Worm (Caenorhabditis elegans) whole organism, L2 larva: Measurements from ENCODE around the gene nkb-3.

ENCODE experiments used
- C34F6.9 ChIP-seq: fragments of 150-350 bp; optimal IDR thresholded peaks from 2 replicates; lab custom pipeline; 2014; ENCODE audit warnings: missing biosample characterization, missing genetic modification characterization
- F13H6.1 ChIP-seq: sonication (generic microtip); optimal IDR thresholded peaks from 2 replicates; lab custom pipeline; 2016; ENCODE audit warnings: missing genetic modification characterization, missing compliant biosample characterization
- R02D3.7 ChIP-seq: fragments of 150-350 bp; optimal IDR thresholded peaks from 2 replicates; lab custom pipeline; 2014; ENCODE audit warnings: missing biosample characterization, missing genetic modification characterization
- Y55F3AM.14 ChIP-seq: fragments of 200-800 bp; sonication (Bioruptor generic); optimal IDR thresholded peaks from 2 replicates; lab custom pipeline; 2018; ENCODE audit warnings: mild to moderate bottlenecking, missing genetic modification characterization, missing compliant biosample characterization
- ZK546.5 ChIP-seq: sonication (generic microtip); optimal IDR thresholded peaks from 2 replicates; lab custom pipeline; 2017; ENCODE audit warnings: missing biosample characterization, missing genetic modification characterization
- alr-1 ChIP-seq: fragments of 150-350 bp; optimal IDR thresholded peaks from 2 replicates; lab custom pipeline; 2014; ENCODE audit warnings: missing biosample characterization, missing genetic modification characterization
- aly-2 ChIP-seq: fragments of 150-350 bp; optimal IDR thresholded peaks from 2 replicates; lab custom pipeline; 2014; ENCODE audit warnings: missing biosample characterization, missing genetic modification characterization
- ama-1 ChIP-seq: fragments of 150-350 bp; optimal IDR thresholded peaks from 2 replicates; lab custom pipeline; 2018; ENCODE audit warnings: inconsistent platforms
- blmp-1 ChIP-seq: sonication (generic microtip); optimal IDR thresholded peaks from 2 replicates; lab custom pipeline; 2017; ENCODE audit warnings: missing genetic modification characterization, mild to moderate bottlenecking, missing compliant biosample characterization, antibody characterized with exemption, moderate library complexity; ENCODE audit not compliant: insufficient read depth
- ceh-16 ChIP-seq: fragments of 150-350 bp; optimal IDR thresholded peaks from 2 replicates; lab custom pipeline; 2014; ENCODE audit warnings: missing biosample characterization, missing genetic modification characterization
- ceh-82 ChIP-seq: fragments of 150-350 bp; optimal IDR thresholded peaks from 2 replicates; lab custom pipeline; 2014; ENCODE audit warnings: missing biosample characterization, missing genetic modification characterization
- crh-2 ChIP-seq: sonication (generic microtip); optimal IDR thresholded peaks from 2 replicates; lab custom pipeline; 2017; ENCODE audit warnings: missing biosample characterization, missing genetic modification characterization
- dmd-4 ChIP-seq: sonication (generic microtip); optimal IDR thresholded peaks from 2 replicates; lab custom pipeline; 2017; ENCODE audit warnings: missing biosample characterization, missing genetic modification characterization
- egl-27 ChIP-seq: sonication (generic microtip); optimal IDR thresholded peaks from 3 replicates; lab custom pipeline; 2017; ENCODE audit warnings: missing biosample characterization, missing genetic modification reagents, missing genetic modification characterization
- elt-1 ChIP-seq: fragments of 150-350 bp; optimal IDR thresholded peaks from 2 replicates; lab custom pipeline; 2014; ENCODE audit warnings: missing biosample characterization, missing genetic modification characterization
- elt-3 ChIP-seq: sonication (generic microtip); optimal IDR thresholded peaks from 2 replicates; lab custom pipeline; 2017; ENCODE audit warnings: missing biosample characterization, missing genetic modification characterization
- fos-1 ChIP-seq: fragments of 150-350 bp; optimal IDR thresholded peaks from 2 replicates; lab custom pipeline; 2014; ENCODE audit warnings: missing biosample characterization, missing genetic modification characterization
- gmeb-1 ChIP-seq: fragments of 150-350 bp; optimal IDR thresholded peaks from 2 replicates; lab custom pipeline; 2014; ENCODE audit warnings: missing biosample characterization, missing genetic modification characterization
- lin-11 ChIP-seq: fragments of 150-350 bp; sonication (generic microtip); optimal IDR thresholded peaks from 2 replicates; lab custom pipeline; 2014; ENCODE audit warnings: missing biosample characterization, missing genetic modification characterization, inconsistent platforms, mixed read lengths
- lin-13 ChIP-seq: fragments of 150-350 bp; optimal IDR thresholded peaks from 2 replicates; lab custom pipeline; 2014; ENCODE audit warnings: missing biosample characterization, missing genetic modification reagents, missing genetic modification characterization
- lin-39 ChIP-seq: fragments of 150-350 bp; optimal IDR thresholded peaks from 2 replicates; lab custom pipeline; 2014; ENCODE audit warnings: missing biosample characterization, missing genetic modification reagents, missing genetic modification characterization
- lsy-2 ChIP-seq, 2 experiments: fragments of 150-350 bp in 1 of 2; sonication (generic microtip) in 1 of 2; optimal IDR thresholded peaks; 2 replicates each; lab custom pipeline; 2014 to 2017; ENCODE audit warnings: missing biosample characterization in 2 of 2, missing genetic modification characterization in 2 of 2
- mab-5 ChIP-seq: fragments of 150-350 bp; optimal IDR thresholded peaks from 2 replicates; lab custom pipeline; 2014; ENCODE audit warnings: missing biosample characterization, missing genetic modification characterization
- mbf-1 ChIP-seq: sonication (generic microtip); optimal IDR thresholded peaks from 2 replicates; lab custom pipeline; 2017; ENCODE audit warnings: missing biosample characterization, missing genetic modification characterization
- mdl-1 ChIP-seq, 2 experiments: fragments of 150-350 bp in 1 of 2; sonication (generic microtip) in 1 of 2; optimal IDR thresholded peaks; 2 replicates each; lab custom pipeline; 2017; ENCODE audit warnings: missing biosample characterization in 2 of 2, missing genetic modification characterization in 2 of 2
- nhr-10 ChIP-seq: sonication (generic microtip); optimal IDR thresholded peaks from 2 replicates; lab custom pipeline; 2017; ENCODE audit warnings: missing biosample characterization, missing genetic modification characterization
- nhr-11 ChIP-seq: fragments of 150-350 bp; optimal IDR thresholded peaks from 2 replicates; lab custom pipeline; 2014; ENCODE audit warnings: missing biosample characterization, missing genetic modification characterization
- nhr-12 ChIP-seq: fragments of 150-350 bp; optimal IDR thresholded peaks from 2 replicates; lab custom pipeline; 2014; ENCODE audit warnings: missing biosample characterization, missing genetic modification characterization
- nhr-129 ChIP-seq: fragments of 150-350 bp; optimal IDR thresholded peaks from 2 replicates; lab custom pipeline; 2014; ENCODE audit warnings: missing biosample characterization, missing genetic modification characterization
- nhr-21 ChIP-seq: fragments of 150-350 bp; optimal IDR thresholded peaks from 2 replicates; lab custom pipeline; 2014; ENCODE audit warnings: missing biosample characterization, missing genetic modification characterization
- nhr-23 ChIP-seq: fragments of 150-350 bp; optimal IDR thresholded peaks from 2 replicates; lab custom pipeline; 2014; ENCODE audit warnings: missing biosample characterization, missing genetic modification reagents, missing genetic modification characterization
- nhr-237 ChIP-seq: fragments of 150-350 bp; optimal IDR thresholded peaks from 2 replicates; lab custom pipeline; 2014; ENCODE audit warnings: missing biosample characterization, missing genetic modification characterization
- nhr-25 ChIP-seq: fragments of 150-350 bp; sonication (generic microtip); optimal IDR thresholded peaks from 3 replicates; lab custom pipeline; 2014; ENCODE audit warnings: missing biosample characterization, missing genetic modification characterization
- nhr-6 ChIP-seq: fragments of 150-350 bp; optimal IDR thresholded peaks from 2 replicates; lab custom pipeline; 2014; ENCODE audit warnings: missing biosample characterization, missing genetic modification characterization
- nhr-77 ChIP-seq: fragments of 150-350 bp; optimal IDR thresholded peaks from 2 replicates; lab custom pipeline; 2014; ENCODE audit warnings: missing biosample characterization, missing genetic modification characterization
- peb-1 ChIP-seq: fragments of 150-350 bp; optimal IDR thresholded peaks from 2 replicates; lab custom pipeline; 2014; ENCODE audit warnings: missing biosample characterization, missing genetic modification characterization
- sem-4 ChIP-seq: fragments of 150-350 bp; optimal IDR thresholded peaks from 2 replicates; lab custom pipeline; 2014; ENCODE audit warnings: missing biosample characterization, missing genetic modification reagents, missing genetic modification characterization
- skn-1 ChIP-seq: sonication (generic microtip); optimal IDR thresholded peaks from 2 replicates; lab custom pipeline; 2017; ENCODE audit warnings: missing biosample characterization, missing genetic modification characterization
- sma-3 ChIP-seq: sonication (generic microtip); optimal IDR thresholded peaks from 2 replicates; lab custom pipeline; 2016; ENCODE audit warnings: missing genetic modification reagents, missing genetic modification characterization, missing compliant biosample characterization
- sma-9 ChIP-seq, 2 experiments: fragments of 150-350 bp in 1 of 2; sonication (generic microtip) in 1 of 2; optimal IDR thresholded peaks; 2 replicates each; lab custom pipeline; 2014 to 2016; ENCODE audit warnings: missing genetic modification characterization in 2 of 2, mild to moderate bottlenecking in 1 of 2, missing biosample characterization in 1 of 2, missing compliant biosample characterization in 1 of 2, missing genetic modification reagents in 1 of 2, moderate library complexity in 1 of 2
- snpc-4 ChIP-seq: fragments of 150-350 bp; optimal IDR thresholded peaks from 2 replicates; lab custom pipeline; 2014; ENCODE audit warnings: missing biosample characterization, missing genetic modification characterization
- unc-39 ChIP-seq: fragments of 150-350 bp; optimal IDR thresholded peaks from 2 replicates; lab custom pipeline; 2014; ENCODE audit warnings: missing biosample characterization, missing genetic modification characterization
- unc-55 ChIP-seq: fragments of 150-350 bp; sonication (generic microtip); optimal IDR thresholded peaks from 3 replicates; lab custom pipeline; 2014; ENCODE audit warnings: missing biosample characterization, missing genetic modification reagents, missing genetic modification characterization
- unc-62 ChIP-seq: fragments of 150-350 bp; optimal IDR thresholded peaks from 2 replicates; lab custom pipeline; 2014; ENCODE audit warnings: missing biosample characterization, missing genetic modification reagents, missing genetic modification characterization
- zag-1 ChIP-seq: fragments of 150-350 bp; optimal IDR thresholded peaks from 2 replicates; lab custom pipeline; 2014; ENCODE audit warnings: missing biosample characterization, missing genetic modification characterization
- ztf-1 ChIP-seq: fragments of 200-800 bp; sonication (Bioruptor generic); conservative IDR thresholded peaks from 2 replicates; pipeline ENCODE4 v1.3.6; 2022; ENCODE audit warnings: missing genetic modification characterization, missing compliant biosample characterization
- ztf-11 ChIP-seq: sonication (generic microtip); optimal IDR thresholded peaks from 2 replicates; lab custom pipeline; 2017; ENCODE audit warnings: missing biosample characterization, missing genetic modification characterization
- ztf-4 ChIP-seq: fragments of 150-350 bp; optimal IDR thresholded peaks from 2 replicates; lab custom pipeline; 2014; ENCODE audit warnings: missing biosample characterization, missing genetic modification characterization

nkb-3 gene

DNA sequence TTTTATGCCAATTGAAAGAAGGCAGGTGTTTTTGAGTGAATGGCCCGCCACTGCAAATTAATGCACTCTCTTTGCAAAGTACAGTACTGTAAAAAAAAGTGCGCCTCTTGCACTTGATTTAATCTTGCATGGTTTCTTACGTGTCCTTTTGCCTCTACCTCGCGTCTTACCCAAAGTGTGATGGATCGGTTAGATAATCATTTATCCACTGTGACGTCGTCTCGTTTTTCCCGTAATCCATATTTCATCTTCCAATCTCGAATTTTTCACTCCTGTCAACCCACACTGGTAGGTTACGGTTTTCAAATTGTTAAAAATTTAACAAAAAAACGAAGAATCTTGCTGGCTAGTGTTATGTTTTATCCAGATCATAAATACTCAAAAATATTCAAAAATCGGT lies 33.7 kb downstream of the nkb-3 start:
- TF ChIP-seq unc-55 (GFP tag; lab: Kevin White, UChicago), result no peak
- TF ChIP-seq elt-1 (tag; lab: Kevin White, UChicago), result peak; percentile 84
- TF ChIP-seq lin-13, result no peak
- TF ChIP-seq aly-2 (tag; lab: Kevin White, UChicago), result no peak
- TF ChIP-seq lin-11 (tag; lab: Kevin White, UChicago), result no peak
- TF ChIP-seq fos-1 (tag; lab: Kevin White, UChicago), result no peak
- TF ChIP-seq unc-62, result no peak
- no peak for TF ChIP-seq unc-39
- TF ChIP-seq ztf-1, result no peak
- TF ChIP-seq ztf-4 (tag; lab: Kevin White, UChicago), result no peak
- TF ChIP-seq nhr-77 (tag; lab: Kevin White, UChicago), result no peak
- TF ChIP-seq F13H6.1 (tag; lab: Kevin White, UChicago), result no peak
- no peak for TF ChIP-seq gmeb-1
- TF ChIP-seq zag-1 (tag; lab: Kevin White, UChicago), result no peak
- TF ChIP-seq nhr-21 (tag; lab: Kevin White, UChicago), result no peak
- no peak for TF ChIP-seq dmd-4
- TF ChIP-seq sma-9 (GFP tag; optimal IDR thresholded peaks at IDR 0.05; lab: Kevin White, UChicago), result peak; percentile 71
- TF ChIP-seq sma-9 (tag; optimal IDR thresholded peaks at IDR 0.05; lab: Kevin White, UChicago), result no peak
- TF ChIP-seq ceh-16 (tag; lab: Kevin White, UChicago), result peak; percentile 57
- no peak for TF ChIP-seq blmp-1 (tag; lab: Kevin White, UChicago)

DNA sequence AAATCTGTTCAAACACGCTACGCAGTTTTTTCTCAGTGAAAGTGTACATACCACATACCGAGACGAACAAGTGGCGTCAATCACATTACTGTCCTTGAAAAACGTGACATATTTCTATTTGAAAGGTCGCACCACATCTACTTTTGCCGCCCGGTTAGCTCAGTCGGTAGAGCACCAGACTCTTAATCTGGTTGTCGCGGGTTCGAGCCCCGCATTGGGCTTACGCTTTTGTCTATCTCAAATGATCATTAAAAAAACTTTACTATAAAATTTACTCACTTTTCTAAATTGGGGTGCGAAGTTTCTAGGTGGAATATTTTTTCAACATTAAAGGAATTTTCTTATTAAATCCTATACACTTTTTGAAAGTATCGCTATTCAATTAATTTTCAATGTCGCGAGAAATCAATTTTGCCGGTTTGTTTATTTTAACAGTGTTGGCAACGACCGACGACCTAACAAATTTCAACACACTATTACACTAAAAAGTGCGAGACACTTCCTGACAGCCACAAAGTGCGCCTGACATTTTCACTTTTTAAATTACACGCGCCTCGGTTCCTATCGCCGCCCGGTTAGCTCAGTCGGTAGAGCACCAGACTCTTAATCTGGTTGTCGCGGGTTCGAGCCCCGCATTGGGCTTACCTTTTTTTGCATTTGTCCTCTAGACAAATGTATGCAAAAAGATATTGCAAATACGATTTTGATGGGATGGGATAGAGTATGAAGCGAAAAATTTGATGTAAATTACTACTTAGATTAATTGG lies 40.0 kb downstream of the nkb-3 start:
- TF ChIP-seq gmeb-1 (peak; percentile 26), unc-55 (GFP tag; lab: Kevin White, UChicago) (peak; percentile 19), alr-1 (tag; lab: Kevin White, UChicago) (no peak), R02D3.7 (tag; lab: Kevin White, UChicago) (no peak), elt-3 (tag; lab: Kevin White, UChicago) (no peak), ceh-16 (tag; lab: Kevin White, UChicago) (peak; percentile 3), Y55F3AM.14 (GFP tag; lab: Kevin White, UChicago) (no peak), lin-39 (no peak), F13H6.1 (tag; lab: Kevin White, UChicago) (peak; percentile 24), nhr-12 (tag; lab: Kevin White, UChicago) (no peak), nhr-129 (tag; lab: Kevin White, UChicago) (peak; percentile 47), ceh-82 (tag; lab: Kevin White, UChicago) (no peak), elt-1 (tag; lab: Kevin White, UChicago) (no peak), unc-62 (no peak), unc-39 (no peak), ZK546.5 (tag; lab: Kevin White, UChicago) (no peak), mdl-1 (tag; optimal IDR thresholded peaks at IDR 0.05; lab: Kevin White, UChicago) (no peak), sma-9 (GFP tag; optimal IDR thresholded peaks at IDR 0.05; lab: Kevin White, UChicago) (peak; percentile 57), sma-9 (tag; optimal IDR thresholded peaks at IDR 0.05; lab: Kevin White, UChicago) (no peak), ztf-11 (no peak), mab-5 (tag; lab: Kevin White, UChicago) (no peak), blmp-1 (tag; lab: Kevin White, UChicago) (peak; percentile 33), fos-1 (tag; lab: Kevin White, UChicago) (peak; percentile 26), zag-1 (tag; lab: Kevin White, UChicago) (no peak), nhr-21 (tag; lab: Kevin White, UChicago) (no peak), nhr-77 (tag; lab: Kevin White, UChicago) (no peak), sma-3 (peak; percentile 50), dmd-4 (no peak), nhr-23 (no peak), nhr-237 (tag; lab: Kevin White, UChicago) (no peak), skn-1 (tag; lab: Kevin White, UChicago) (no peak), crh-2 (tag; lab: Kevin White, UChicago) (no peak), ztf-1 (no peak), mbf-1 (tag; lab: Kevin White, UChicago) (no peak), nhr-25 (tag; lab: Kevin White, UChicago) (peak; percentile 48), peb-1 (tag; lab: Kevin White, UChicago) (no peak), lin-13 (peak; percentile 21), lin-11 (tag; lab: Kevin White, UChicago) (no peak), nhr-11 (tag; lab: Kevin White, UChicago) (peak; percentile 72), sem-4 (tag; lab: Kevin White, UChicago) (no peak), nhr-10 (tag; lab: Kevin White, UChicago) (no peak), nhr-6 (no peak), snpc-4 (no peak), egl-27 (tag; lab: Kevin White, UChicago) (no peak), C34F6.9 (tag; lab: Kevin White, UChicago) (no peak), ama-1 (lab: Kevin White, UChicago) (no peak), lsy-2 (tag; optimal IDR thresholded peaks at IDR 0.05; lab: Kevin White, UChicago) (no peak), aly-2 (tag; lab: Kevin White, UChicago) (no peak), ztf-4 (tag; lab: Kevin White, UChicago) (no peak)
